Worm (Caenorhabditis elegans) whole organism, L1 larva: Measurements from ENCODE around the gene zim-3.

Source experiments
- C16A3.4 ChIP-seq: fragments of 150-350 bp; optimal IDR thresholded peaks from 2 replicates; lab custom pipeline; 2014; ENCODE audit warnings: missing biosample characterization, missing genetic modification characterization
- Y116A8C.19 ChIP-seq: sonication (generic microtip); optimal IDR thresholded peaks from 2 replicates; lab custom pipeline; 2016; ENCODE audit warnings: missing compliant biosample characterization, missing genetic modification characterization, borderline replicate concordance
- aly-2 ChIP-seq: fragments of 150-350 bp; optimal IDR thresholded peaks from 2 replicates; lab custom pipeline; 2014; ENCODE audit warnings: missing biosample characterization, missing genetic modification characterization
- dpl-1 ChIP-seq, 3 experiments: fragments of 150-350 bp in 2 of 3; sonication (generic microtip) in 1 of 3; optimal IDR thresholded peaks; 2 replicates each; lab custom pipeline; 2014 to 2017; ENCODE audit warnings: missing biosample characterization in 3 of 3, missing genetic modification characterization in 3 of 3, missing genetic modification reagents in 3 of 3
- elt-3 ChIP-seq, 6 experiments: fragments of 150-350 bp in 1 of 6; sonication (generic microtip); optimal IDR thresholded peaks; 2 replicates each; lab custom pipeline; 2017 to 2018; ENCODE audit warnings: missing biosample characterization in 6 of 6, missing genetic modification characterization in 6 of 6, inconsistent platforms in 1 of 6
- hlh-4 ChIP-seq: sonication (generic microtip); optimal IDR thresholded peaks from 2 replicates; lab custom pipeline; 2016; ENCODE audit warnings: mild to moderate bottlenecking, missing genetic modification characterization, missing compliant biosample characterization
- lin-13 ChIP-seq: fragments of 150-350 bp; optimal IDR thresholded peaks from 2 replicates; lab custom pipeline; 2014; ENCODE audit warnings: missing biosample characterization, missing genetic modification reagents, missing genetic modification characterization
- lin-14 ChIP-seq: fragments of 200-800 bp; sonication (Bioruptor generic); optimal IDR thresholded peaks from 2 replicates; lab custom pipeline; 2018; ENCODE audit warnings: mild to moderate bottlenecking, missing genetic modification characterization, moderate library complexity, missing compliant biosample characterization
- lsy-2 ChIP-seq, 2 experiments: fragments of 150-350 bp; optimal IDR thresholded peaks; 2 replicates each; lab custom pipeline; 2014; ENCODE audit warnings: missing biosample characterization in 2 of 2, missing genetic modification characterization in 2 of 2
- mep-1 ChIP-seq: fragments of 150-350 bp; optimal IDR thresholded peaks from 2 replicates; lab custom pipeline; 2014; ENCODE audit warnings: missing biosample characterization, missing genetic modification characterization
- nhr-77 ChIP-seq: fragments of 150-350 bp; optimal IDR thresholded peaks from 2 replicates; lab custom pipeline; 2014; ENCODE audit warnings: missing biosample characterization, missing genetic modification characterization
- sox-4 ChIP-seq: sonication (generic microtip); optimal IDR thresholded peaks from 2 replicates; lab custom pipeline; 2016; ENCODE audit warnings: missing genetic modification characterization, missing compliant biosample characterization
- unc-62 ChIP-seq: fragments of 150-350 bp; optimal IDR thresholded peaks from 2 replicates; lab custom pipeline; 2014; ENCODE audit warnings: missing biosample characterization, missing genetic modification reagents, missing genetic modification characterization
- zag-1 ChIP-seq: fragments of 150-350 bp; optimal IDR thresholded peaks from 2 replicates; lab custom pipeline; 2014; ENCODE audit warnings: missing biosample characterization, missing genetic modification characterization

- TF ChIP-seq hlh-4 (no peak), sox-4 (tag; lab: Kevin White, UChicago) (no peak), mep-1 (no peak), zag-1 (tag; lab: Kevin White, UChicago) (no peak), unc-62 (no peak), aly-2 (tag; lab: Kevin White, UChicago) (no peak), C16A3.4 (tag; lab: Kevin White, UChicago) (no peak), lin-13 (GFP tag; lab: Kevin White, UChicago) (no peak), Y116A8C.19 (tag; lab: Kevin White, UChicago) (no peak), lin-14 (GFP tag; lab: Kevin White, UChicago) (peak; percentile 70), elt-3 (tag; optimal IDR thresholded peaks at IDR 0.05; lab: Kevin White, UChicago) (no peak), lsy-2 (tag; optimal IDR thresholded peaks at IDR 0.05; lab: Kevin White, UChicago) (no peak), dpl-1 (GFP tag; optimal IDR thresholded peaks at IDR 0.05; lab: Kevin White, UChicago) (no peak), nhr-77 (tag; lab: Kevin White, UChicago) (no peak)
Observed at ce11 chrIV:10524095-10524829, 34.3 kb upstream of the zim-3 start, which contains the start of gene C02F4.5.
